Worm (Caenorhabditis elegans) whole organism, L3 larva: ENCODE results near the gene Y49E10.30.

ENCODE experiments used
- R02D3.7 ChIP-seq: fragments of 150-350 bp; optimal IDR thresholded peaks from 2 replicates; lab custom pipeline; 2014; ENCODE audit warnings: missing biosample characterization, missing genetic modification characterization
- ZK546.5 ChIP-seq: sonication (generic microtip); optimal IDR thresholded peaks from 2 replicates; lab custom pipeline; 2017; ENCODE audit warnings: missing biosample characterization, missing genetic modification characterization
- aly-2 ChIP-seq: fragments of 150-350 bp; optimal IDR thresholded peaks from 2 replicates; lab custom pipeline; 2014; ENCODE audit warnings: missing biosample characterization, missing genetic modification characterization
- ama-1 ChIP-seq: fragments of 150-350 bp; optimal IDR thresholded peaks from 2 replicates; lab custom pipeline; 2018
- ceh-16 ChIP-seq: sonication (generic microtip); optimal IDR thresholded peaks from 2 replicates; lab custom pipeline; 2017; ENCODE audit warnings: missing biosample characterization, missing genetic modification characterization
- ceh-28 ChIP-seq: fragments of 150-350 bp; optimal IDR thresholded peaks from 2 replicates; lab custom pipeline; 2014; ENCODE audit warnings: missing biosample characterization, missing genetic modification reagents, missing genetic modification characterization
- ceh-82 ChIP-seq: fragments of 150-350 bp; optimal IDR thresholded peaks from 2 replicates; lab custom pipeline; 2014; ENCODE audit warnings: missing biosample characterization, missing genetic modification characterization
- ceh-9 ChIP-seq: sonication (generic microtip); optimal IDR thresholded peaks from 2 replicates; lab custom pipeline; 2018; ENCODE audit warnings: missing biosample characterization, missing genetic modification characterization
- daf-12 ChIP-seq: fragments of 150-350 bp; optimal IDR thresholded peaks from 2 replicates; lab custom pipeline; 2014; ENCODE audit warnings: missing biosample characterization, missing genetic modification reagents, missing genetic modification characterization
- egl-27 ChIP-seq: sonication (generic microtip); optimal IDR thresholded peaks from 4 replicates; lab custom pipeline; 2017; ENCODE audit warnings: missing biosample characterization, missing genetic modification reagents, missing genetic modification characterization
- egl-5 ChIP-seq: fragments of 150-350 bp; optimal IDR thresholded peaks from 2 replicates; lab custom pipeline; 2017; ENCODE audit warnings: missing biosample characterization, missing genetic modification reagents, missing genetic modification characterization, inconsistent platforms
- elt-1 ChIP-seq: fragments of 150-350 bp; optimal IDR thresholded peaks from 2 replicates; lab custom pipeline; 2014; ENCODE audit warnings: missing biosample characterization, missing genetic modification characterization
- elt-2 ChIP-seq: sonication (generic microtip); optimal IDR thresholded peaks from 2 replicates; lab custom pipeline; 2016; ENCODE audit warnings: missing genetic modification reagents, mild to moderate bottlenecking, missing genetic modification characterization, missing compliant biosample characterization
- elt-3 ChIP-seq, 3 experiments: fragments of 150-350 bp in 1 of 3; sonication (generic microtip) in 2 of 3; optimal IDR thresholded peaks; 2 replicates in 2 of 3; 4 replicates in 1 of 3; lab custom pipeline; 2014 to 2017; ENCODE audit warnings: missing biosample characterization in 3 of 3, missing genetic modification characterization in 3 of 3
- fkh-10 ChIP-seq: sonication (generic microtip); optimal IDR thresholded peaks from 2 replicates; lab custom pipeline; 2017; ENCODE audit warnings: missing biosample characterization, missing genetic modification reagents, missing genetic modification characterization
- fkh-2 ChIP-seq: fragments of 150-350 bp; optimal IDR thresholded peaks from 2 replicates; lab custom pipeline; 2014; ENCODE audit warnings: missing biosample characterization, missing genetic modification reagents, missing genetic modification characterization
- fos-1 ChIP-seq: fragments of 150-350 bp; optimal IDR thresholded peaks from 2 replicates; lab custom pipeline; 2014; ENCODE audit warnings: missing biosample characterization, missing genetic modification characterization
- hmg-11 ChIP-seq: sonication (generic microtip); optimal IDR thresholded peaks from 2 replicates; lab custom pipeline; 2016; ENCODE audit warnings: missing genetic modification characterization, missing compliant biosample characterization
- jun-1 ChIP-seq: fragments of 150-350 bp; optimal IDR thresholded peaks from 2 replicates; lab custom pipeline; 2014; ENCODE audit warnings: missing biosample characterization, missing genetic modification reagents, missing genetic modification characterization
- lin-15B ChIP-seq: fragments of 150-350 bp; optimal IDR thresholded peaks from 2 replicates; lab custom pipeline; 2014; ENCODE audit warnings: missing biosample characterization, missing genetic modification characterization
- lin-39 ChIP-seq: fragments of 150-350 bp; optimal IDR thresholded peaks from 2 replicates; lab custom pipeline; 2018; ENCODE audit warnings: missing biosample characterization, missing genetic modification reagents, missing genetic modification characterization
- lsy-12 ChIP-seq: sonication (generic microtip); optimal IDR thresholded peaks from 2 replicates; lab custom pipeline; 2016; ENCODE audit warnings: mild to moderate bottlenecking, missing genetic modification characterization, missing compliant biosample characterization
- mml-1 ChIP-seq: fragments of 150-350 bp; sonication (generic microtip); optimal IDR thresholded peaks from 3 replicates; lab custom pipeline; 2014; ENCODE audit warnings: missing biosample characterization, missing genetic modification characterization
- nfya-1 ChIP-seq: sonication (generic microtip); optimal IDR thresholded peaks from 2 replicates; lab custom pipeline; 2017; ENCODE audit warnings: missing genetic modification characterization, mild to moderate bottlenecking, missing compliant biosample characterization, antibody characterized with exemption, moderate library complexity; ENCODE audit not compliant: insufficient read depth
- nhr-11 ChIP-seq: fragments of 150-350 bp; optimal IDR thresholded peaks from 2 replicates; lab custom pipeline; 2014; ENCODE audit warnings: missing biosample characterization, missing genetic modification characterization
- nhr-12 ChIP-seq: fragments of 150-350 bp; optimal IDR thresholded peaks from 2 replicates; lab custom pipeline; 2014; ENCODE audit warnings: missing biosample characterization, missing genetic modification characterization
- nhr-23 ChIP-seq: fragments of 150-350 bp; optimal IDR thresholded peaks from 2 replicates; lab custom pipeline; 2014; ENCODE audit warnings: missing biosample characterization, missing genetic modification reagents, missing genetic modification characterization
- nhr-237 ChIP-seq: fragments of 150-350 bp; optimal IDR thresholded peaks from 2 replicates; lab custom pipeline; 2014; ENCODE audit warnings: missing biosample characterization, missing genetic modification characterization
- nhr-25 ChIP-seq: sonication (generic microtip); optimal IDR thresholded peaks from 2 replicates; lab custom pipeline; 2017; ENCODE audit warnings: missing biosample characterization, missing genetic modification characterization
- pha-4 ChIP-seq: fragments of 150-350 bp; optimal IDR thresholded peaks from 2 replicates; lab custom pipeline; 2014; ENCODE audit warnings: missing biosample characterization, missing genetic modification reagents, missing genetic modification characterization
- pqm-1 ChIP-seq: fragments of 150-350 bp; optimal IDR thresholded peaks from 2 replicates; lab custom pipeline; 2017; ENCODE audit warnings: missing biosample characterization, missing genetic modification characterization, inconsistent platforms
- sea-2 ChIP-seq: fragments of 150-350 bp; sonication (generic microtip); optimal IDR thresholded peaks from 4 replicates; lab custom pipeline; 2014; ENCODE audit warnings: missing biosample characterization, missing genetic modification reagents, missing genetic modification characterization
- skn-1 ChIP-seq: fragments of 150-350 bp; optimal IDR thresholded peaks from 2 replicates; lab custom pipeline; 2014; ENCODE audit warnings: missing biosample characterization, missing genetic modification characterization
- snpc-4 ChIP-seq: fragments of 150-350 bp; optimal IDR thresholded peaks from 2 replicates; lab custom pipeline; 2014; ENCODE audit warnings: missing biosample characterization, missing genetic modification characterization
- tbx-2 ChIP-seq: sonication (generic microtip); optimal IDR thresholded peaks from 2 replicates; lab custom pipeline; 2016; ENCODE audit warnings: mild to moderate bottlenecking, missing genetic modification characterization, missing compliant biosample characterization
- unc-62 ChIP-seq: fragments of 150-350 bp; sonication (generic microtip); optimal IDR thresholded peaks from 4 replicates; lab custom pipeline; 2014; ENCODE audit warnings: missing biosample characterization, missing genetic modification reagents, missing genetic modification characterization
- zag-1 ChIP-seq: fragments of 150-350 bp; optimal IDR thresholded peaks from 2 replicates; lab custom pipeline; 2014; ENCODE audit warnings: missing biosample characterization, missing genetic modification characterization
- ztf-4 ChIP-seq: fragments of 150-350 bp; optimal IDR thresholded peaks from 2 replicates; lab custom pipeline; 2014; ENCODE audit warnings: missing biosample characterization, missing genetic modification characterization

Y49E10.30 gene

DNA sequence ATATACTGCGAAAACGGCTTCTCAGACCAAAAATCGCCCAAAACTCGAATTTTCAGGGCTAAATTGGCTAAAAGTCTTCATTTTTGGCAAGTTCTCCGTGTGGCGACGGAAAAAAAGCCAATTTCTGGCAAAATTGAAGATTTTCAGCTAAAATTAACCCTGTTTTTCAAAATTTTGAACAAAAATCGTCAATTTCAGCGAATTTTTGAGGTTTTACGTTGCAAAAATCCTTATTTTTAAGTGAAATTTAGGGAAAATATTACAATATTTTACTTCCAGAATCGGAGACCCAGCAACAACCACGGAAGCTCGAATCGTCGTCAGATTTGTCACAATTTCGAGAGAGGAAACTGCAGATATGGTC is 41.5 kb downstream of the Y49E10.30 start:
- TF ChIP-seq jun-1 (no peak), fkh-10 (GFP tag; lab: Kevin White, UChicago) (no peak), nhr-12 (tag; lab: Kevin White, UChicago) (no peak), pqm-1 (no peak), nhr-237 (tag; lab: Kevin White, UChicago) (no peak), ceh-82 (tag; lab: Kevin White, UChicago) (no peak), lin-39 (no peak), aly-2 (tag; lab: Kevin White, UChicago) (no peak), ZK546.5 (tag; lab: Kevin White, UChicago) (no peak), pha-4 (tag; lab: Kevin White, UChicago) (no peak), fkh-2 (tag; lab: Kevin White, UChicago) (no peak), nhr-11 (tag; lab: Kevin White, UChicago) (no peak), lsy-12 (tag; lab: Kevin White, UChicago) (no peak), elt-2 (tag; lab: Kevin White, UChicago) (no peak), nhr-25 (tag; lab: Kevin White, UChicago) (no peak), egl-5 (tag; lab: Kevin White, UChicago) (no peak)

DNA sequence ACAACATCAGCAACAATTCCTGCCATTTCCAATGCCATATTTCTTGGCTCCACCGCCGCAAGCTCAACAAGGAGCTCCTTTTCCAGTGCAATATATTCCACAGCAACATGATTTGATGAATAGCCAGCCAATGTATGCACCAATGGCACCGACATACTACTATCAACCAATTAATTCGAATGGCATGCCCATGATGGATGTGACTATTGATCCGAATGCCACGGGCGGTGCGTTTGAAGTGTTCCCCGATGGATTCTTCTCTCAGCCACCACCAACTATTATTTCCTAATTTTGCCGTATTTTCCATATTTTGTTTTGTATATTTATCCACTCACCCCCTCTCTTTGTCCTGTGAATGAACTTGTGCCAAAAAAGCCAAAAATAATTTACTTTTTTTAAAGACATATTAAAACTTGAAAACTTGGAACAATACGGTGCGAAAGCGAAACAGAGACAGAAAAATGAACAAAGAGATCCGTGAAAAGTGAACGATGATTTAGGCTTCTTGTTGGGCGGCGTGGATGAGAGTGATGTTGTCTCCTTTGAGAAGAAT is 42.2 kb downstream of the Y49E10.30 start:
- TF ChIP-seq egl-5 (tag; lab: Kevin White, UChicago), result no peak
- no peak for TF ChIP-seq ama-1 (lab: Kevin White, UChicago)
- no peak for TF ChIP-seq zag-1
- no peak for TF ChIP-seq ceh-82 (tag; lab: Kevin White, UChicago)
- no peak for TF ChIP-seq lsy-12 (tag; lab: Kevin White, UChicago)
- no peak for TF ChIP-seq lin-15B (tag; lab: Kevin White, UChicago)
- no peak for TF ChIP-seq unc-62 (GFP tag; lab: Kevin White, UChicago)
- TF ChIP-seq tbx-2 (tag; lab: Kevin White, UChicago), result no peak
- TF ChIP-seq R02D3.7 (tag; lab: Kevin White, UChicago), result no peak
- TF ChIP-seq lin-39, result no peak
- TF ChIP-seq aly-2 (tag; lab: Kevin White, UChicago), result no peak
- no peak for TF ChIP-seq skn-1
- no peak for TF ChIP-seq elt-1 (tag; lab: Kevin White, UChicago)
- TF ChIP-seq nhr-23 (tag; lab: Kevin White, UChicago), result no peak
- no peak for TF ChIP-seq nhr-11 (tag; lab: Kevin White, UChicago)
- TF ChIP-seq mml-1, result no peak
- TF ChIP-seq fos-1 (tag; lab: Kevin White, UChicago), result no peak
- TF ChIP-seq ztf-4, result no peak
- no peak for TF ChIP-seq ceh-9
- TF ChIP-seq egl-27, result no peak

DNA sequence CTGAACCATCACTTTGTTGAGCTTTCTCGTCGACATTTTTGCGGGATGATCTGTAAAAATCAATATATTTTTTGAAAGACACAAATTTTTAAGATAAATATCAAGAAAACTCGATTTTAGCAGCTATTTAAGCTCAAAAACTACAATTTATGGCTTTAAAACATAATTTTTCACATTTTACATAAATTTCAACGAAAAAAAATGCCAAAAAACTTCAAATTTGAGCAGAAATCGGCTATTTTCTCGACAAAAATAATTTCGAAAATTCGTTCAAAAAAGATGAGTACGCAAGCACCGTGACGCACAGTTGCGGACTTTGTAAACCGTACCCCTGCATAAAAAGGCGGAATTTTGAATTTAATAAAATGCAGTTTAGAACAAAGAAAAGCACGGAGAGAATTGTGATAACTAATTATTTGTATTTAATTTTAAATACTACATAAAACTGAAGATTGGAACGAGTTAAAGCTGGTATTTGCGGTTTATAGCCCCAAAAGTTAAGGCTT is 42.9 kb downstream of the Y49E10.30 start, which contains the start of gene snr-6:
Gene snr-6, minus strand, starts transcription at position 51 of the 506 bp plus-strand sequence.
- TF ChIP-seq snpc-4 (peak; percentile 30), pha-4 (tag; lab: Kevin White, UChicago) (peak; percentile 83), tbx-2 (tag; lab: Kevin White, UChicago) (no peak), daf-12 (tag; lab: Kevin White, UChicago) (no peak), lin-15B (tag; lab: Kevin White, UChicago) (peak; percentile 86), ceh-28 (peak; percentile 48), R02D3.7 (tag; lab: Kevin White, UChicago) (peak; percentile 35), skn-1 (peak; percentile 63), nhr-25 (tag; lab: Kevin White, UChicago) (peak; percentile 29), elt-3 (tag; optimal IDR thresholded peaks at IDR 0.05; lab: Kevin White, UChicago) (no peak), hmg-11 (tag; lab: Kevin White, UChicago) (peak; percentile 40), egl-5 (tag; lab: Kevin White, UChicago) (peak; percentile 32), nhr-23 (tag; lab: Kevin White, UChicago) (peak; percentile 69), lin-39 (peak; percentile 47), nfya-1 (peak; percentile 96)

DNA sequence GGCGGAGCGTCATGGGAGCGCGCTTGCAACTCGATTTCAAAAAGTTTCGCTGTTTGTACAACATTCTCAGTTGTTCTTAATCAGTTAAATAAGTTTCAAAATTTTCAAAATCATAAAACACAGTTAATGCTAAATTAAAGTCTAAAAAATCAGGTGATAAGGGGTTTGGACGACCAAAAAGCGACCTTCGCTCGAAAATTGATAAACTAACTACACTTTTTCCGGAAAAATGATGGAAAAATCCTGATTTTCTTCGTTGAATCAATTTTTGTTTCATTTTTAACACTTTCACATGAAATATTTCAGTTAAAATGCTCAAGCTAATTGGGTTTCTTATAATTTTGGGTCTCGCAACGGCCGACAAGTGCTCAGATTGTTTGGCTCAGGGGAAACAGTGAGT is 43.5 kb downstream of the Y49E10.30 start, which contains the start of gene Y49E10.16:
Gene Y49E10.16, plus strand, starts transcription at position 301 of the 400 bp plus-strand sequence.
- TF ChIP-seq ceh-16 (tag; lab: Kevin White, UChicago) (no peak), pqm-1 (peak; percentile 24), elt-2 (tag; lab: Kevin White, UChicago) (peak; percentile 30), unc-62 (GFP tag; lab: Kevin White, UChicago) (no peak), sea-2 (GFP tag; lab: Kevin White, UChicago) (no peak), fos-1 (tag; lab: Kevin White, UChicago) (no peak)
- TF ChIP-seq, all 47 proteins: peak for 2
